Fruit fly (Drosophila melanogaster) whole organism, wandering third instar larva: Measurements from ENCODE around the gene Rbp4.

Experiments used
- Abd-B ChIP-seq: fragments of >200 bp; optimal IDR thresholded peaks from 2 replicates; lab custom pipeline; 2017; ENCODE audit warnings: missing biosample characterization, missing genetic modification characterization
- CG32264 ChIP-seq: fragments of 200-800 bp; sonication (Bioruptor generic); optimal IDR thresholded peaks from 2 replicates; lab custom pipeline; 2016; ENCODE audit warnings: missing biosample characterization, missing genetic modification characterization
- CG9705 ChIP-seq: fragments of 200-800 bp; sonication (Bioruptor generic); optimal IDR thresholded peaks from 2 replicates; lab custom pipeline; 2018; ENCODE audit warnings: missing biosample characterization, mild to moderate bottlenecking, missing genetic modification characterization
- CrebA ChIP-seq: fragments of 200-800 bp; sonication (Bioruptor generic); optimal IDR thresholded peaks from 2 replicates; lab custom pipeline; 2016; ENCODE audit warnings: missing biosample characterization, mild to moderate bottlenecking, missing genetic modification characterization, borderline replicate concordance
- Dfd ChIP-seq: fragments of >200 bp; optimal IDR thresholded peaks from 2 replicates; lab custom pipeline; 2017; ENCODE audit warnings: missing biosample characterization, missing genetic modification characterization
- Dif ChIP-seq: fragments of 200-275, 200-300 bp; sonication (Bioruptor generic); optimal IDR thresholded peaks from 2 replicates; lab custom pipeline; 2018; ENCODE audit warnings: missing biosample characterization, missing genetic modification characterization; ENCODE audit not compliant: partially characterized antibody
- GATAd ChIP-seq: sonication (Bioruptor generic); optimal IDR thresholded peaks from 2 replicates; lab custom pipeline; 2016; ENCODE audit warnings: missing biosample characterization, missing genetic modification characterization
- HLH106 ChIP-seq: fragments of 200-800 bp; optimal IDR thresholded peaks from 3 replicates; lab custom pipeline; 2019; ENCODE audit warnings: missing biosample characterization, mild to moderate bottlenecking, missing genetic modification characterization, moderate library complexity
- Hr83 ChIP-seq: fragments of 200-300 bp; sonication (Bioruptor generic); optimal IDR thresholded peaks from 2 replicates; lab custom pipeline; 2016; ENCODE audit warnings: missing biosample characterization, mild to moderate bottlenecking, missing genetic modification characterization, moderate library complexity; ENCODE audit not compliant: poor library complexity, severe bottlenecking
- Jra ChIP-seq: sonication (Bioruptor generic); optimal IDR thresholded peaks from 2 replicates; lab custom pipeline; 2016; ENCODE audit warnings: missing biosample characterization, missing genetic modification characterization
- Myc ChIP-seq: fragments of >200 bp; optimal IDR thresholded peaks from 2 replicates; lab custom pipeline; 2017
- N ChIP-seq: fragments of >200 bp; optimal IDR thresholded peaks from 2 replicates; lab custom pipeline; 2018; ENCODE audit warnings: missing biosample characterization, missing external identifiers, missing genetic modification characterization
- OdsH ChIP-seq: fragments of 200-800 bp; sonication (Bioruptor generic); optimal IDR thresholded peaks from 2 replicates; lab custom pipeline; 2016; ENCODE audit warnings: missing biosample characterization, mild to moderate bottlenecking, missing genetic modification characterization
- Rel ChIP-seq, 2 experiments: fragments of 200-800 bp; sonication (Bioruptor generic) in 1 of 2; optimal IDR thresholded peaks; 2 replicates in 1 of 2; 3 replicates in 1 of 2; lab custom pipeline; 2016 to 2019; ENCODE audit warnings: mild to moderate bottlenecking in 2 of 2, missing biosample characterization in 2 of 2, missing genetic modification characterization in 2 of 2, moderate library complexity in 1 of 2
- Sp1 ChIP-seq: fragments of 200-800 bp; sonication (Bioruptor generic); optimal IDR thresholded peaks from 3 replicates; lab custom pipeline; 2019; ENCODE audit warnings: missing biosample characterization, mild to moderate bottlenecking, missing genetic modification characterization, moderate library complexity
- Vsx2 ChIP-seq: fragments of 200-300, 225-300 bp; sonication (Bioruptor generic); optimal IDR thresholded peaks from 2 replicates; lab custom pipeline; 2018; ENCODE audit warnings: missing biosample characterization, missing genetic modification characterization; ENCODE audit not compliant: partially characterized antibody
- br ChIP-seq: fragments of 200-800 bp; sonication (Bioruptor generic); optimal IDR thresholded peaks from 2 replicates; lab custom pipeline; 2016; ENCODE audit warnings: missing biosample characterization, missing genetic modification characterization
- brk ChIP-seq: fragments of 200-800 bp; sonication (Bioruptor generic); optimal IDR thresholded peaks from 2 replicates; lab custom pipeline; 2016; ENCODE audit warnings: missing biosample characterization, mild to moderate bottlenecking, missing genetic modification characterization
- dl ChIP-seq, 2 experiments: fragments of 175-275, 200-275 bp in 1 of 2; fragments of 200-275 bp in 1 of 2; sonication (Bioruptor generic); optimal IDR thresholded peaks; lab custom pipeline; 2018; ENCODE audit warnings: mild to moderate bottlenecking in 2 of 2, missing biosample characterization in 2 of 2, missing genetic modification characterization in 2 of 2, moderate library complexity in 2 of 2; ENCODE audit not compliant: partially characterized antibody in 2 of 2, insufficient read depth in 1 of 2
- dmrt93B ChIP-seq: fragments of 200-800 bp; sonication (Bioruptor generic); optimal IDR thresholded peaks from 2 replicates; lab custom pipeline; 2018; ENCODE audit warnings: missing biosample characterization, mild to moderate bottlenecking, missing genetic modification characterization
- dsf ChIP-seq: sonication (Bioruptor generic); optimal IDR thresholded peaks from 2 replicates; lab custom pipeline; 2016; ENCODE audit warnings: missing biosample characterization, missing genetic modification characterization, borderline replicate concordance
- ey ChIP-seq: fragments of 200-800 bp; sonication (Bioruptor generic); optimal IDR thresholded peaks from 2 replicates; lab custom pipeline; 2016; ENCODE audit warnings: missing biosample characterization, missing genetic modification characterization
- foxo ChIP-seq, 2 experiments: fragments of 200-800 bp; sonication (Bioruptor generic); optimal IDR thresholded peaks; 2 replicates in 1 of 2; 3 replicates in 1 of 2; lab custom pipeline; 2016 to 2017; ENCODE audit warnings: missing biosample characterization in 2 of 2, missing genetic modification characterization in 2 of 2
- fru ChIP-seq: fragments of 200-800 bp; sonication (Bioruptor generic); optimal IDR thresholded peaks from 3 replicates; lab custom pipeline; 2016; ENCODE audit warnings: missing biosample characterization, mild to moderate bottlenecking, missing genetic modification characterization
- h ChIP-seq: fragments of 200-800 bp; sonication (Bioruptor generic); optimal IDR thresholded peaks from 3 replicates; lab custom pipeline; 2016; ENCODE audit warnings: missing biosample characterization, mild to moderate bottlenecking, missing genetic modification characterization
- jim ChIP-seq: fragments of 175-275, 200-325 bp; sonication (Bioruptor generic); optimal IDR thresholded peaks from 2 replicates; lab custom pipeline; 2016; ENCODE audit warnings: missing biosample characterization, mild to moderate bottlenecking, missing genetic modification characterization
- lola ChIP-seq: fragments of >200 bp; optimal IDR thresholded peaks from 2 replicates; lab custom pipeline; 2017; ENCODE audit warnings: missing biosample characterization, missing genetic modification characterization
- pan ChIP-seq: fragments of >200 bp; optimal IDR thresholded peaks from 2 replicates; lab custom pipeline; 2017
- psq ChIP-seq: fragments of 200-800 bp; sonication (Bioruptor generic); optimal IDR thresholded peaks from 3 replicates; lab custom pipeline; 2017; ENCODE audit warnings: missing biosample characterization, mild to moderate bottlenecking, missing genetic modification characterization, moderate library complexity
- rgr ChIP-seq: fragments of 200-800 bp; sonication (Bioruptor generic); optimal IDR thresholded peaks from 3 replicates; lab custom pipeline; 2016; ENCODE audit warnings: missing biosample characterization, mild to moderate bottlenecking, missing genetic modification characterization
- sage ChIP-seq: fragments of 200-800 bp; sonication (Bioruptor generic); optimal IDR thresholded peaks from 2 replicates; lab custom pipeline; 2016; ENCODE audit warnings: missing biosample characterization, mild to moderate bottlenecking, missing genetic modification characterization
- sv ChIP-seq: fragments of 200-800 bp; sonication (Bioruptor generic); optimal IDR thresholded peaks from 3 replicates; lab custom pipeline; 2016; ENCODE audit warnings: missing biosample characterization, missing genetic modification characterization
- tai ChIP-seq: sonication (Bioruptor generic); optimal IDR thresholded peaks from 2 replicates; lab custom pipeline; 2016; ENCODE audit warnings: missing biosample characterization, missing genetic modification characterization
- woc ChIP-seq: sonication (Bioruptor generic); optimal IDR thresholded peaks from 2 replicates; lab custom pipeline; 2016; ENCODE audit warnings: missing biosample characterization, mild to moderate bottlenecking, missing genetic modification characterization

Gene Rbp4

DNA sequence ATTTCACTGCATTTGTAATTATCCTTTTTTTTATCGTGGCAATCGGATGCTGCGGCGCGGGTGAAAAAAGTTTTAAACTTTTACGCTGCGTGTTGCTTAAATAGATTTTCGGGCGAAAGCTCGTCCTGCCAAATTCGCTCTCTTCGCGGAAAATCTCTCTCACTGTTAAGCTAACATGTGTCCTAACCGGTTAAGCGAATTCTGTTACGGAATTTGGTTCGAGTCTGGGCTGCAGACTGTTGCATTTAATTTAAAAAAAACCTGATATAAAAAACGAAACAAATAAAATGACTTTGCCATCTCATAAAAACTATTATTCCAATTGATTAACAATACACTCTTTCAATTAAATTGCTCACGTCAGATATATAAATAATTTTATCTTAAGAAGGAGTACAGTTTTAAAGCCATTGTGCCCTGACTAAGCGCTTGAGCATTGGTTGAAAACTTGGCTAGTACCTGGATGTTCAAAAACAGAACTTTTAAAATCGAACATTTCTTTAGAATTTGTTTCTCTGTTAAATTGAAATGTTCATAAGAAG is 18.4 kb upstream of the Rbp4 start, which contains the start of gene Task6:
TSS of gene Task6 (minus strand) at position 51 of the 542 bp plus-strand sequence.
- no peak for TF ChIP-seq h (GFP tag; lab: Kevin White, UChicago)
- no peak for TF ChIP-seq dsf (GFP tag; lab: Kevin White, UChicago)
- TF ChIP-seq sv (GFP tag; lab: Kevin White, UChicago) = no peak
- peak; percentile 73 for TF ChIP-seq Myc (lab: Kevin White, UChicago)
- TF ChIP-seq psq (GFP tag; lab: Kevin White, UChicago) = no peak

DNA sequence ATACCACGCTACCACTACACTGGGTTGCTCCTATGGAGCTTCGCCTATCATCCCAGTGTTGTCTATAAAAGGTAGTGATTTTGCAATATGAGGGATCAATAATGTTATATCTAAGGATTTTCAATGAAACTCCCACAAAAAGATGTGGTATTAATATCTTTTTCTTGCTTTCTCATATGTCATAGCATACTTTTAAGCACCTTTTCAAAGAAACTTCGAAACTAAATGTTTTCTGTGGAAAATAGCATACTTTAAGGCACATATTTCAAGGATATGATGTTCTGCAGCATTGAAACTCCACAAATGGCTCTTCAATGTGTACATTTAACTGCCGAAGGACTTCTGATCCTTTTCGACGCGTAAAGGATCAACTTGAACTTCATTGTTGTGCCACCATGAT is 16.7 kb upstream of the Rbp4 start:
- no peak for TF ChIP-seq CG32264 (GFP tag; lab: Kevin White, UChicago)

DNA sequence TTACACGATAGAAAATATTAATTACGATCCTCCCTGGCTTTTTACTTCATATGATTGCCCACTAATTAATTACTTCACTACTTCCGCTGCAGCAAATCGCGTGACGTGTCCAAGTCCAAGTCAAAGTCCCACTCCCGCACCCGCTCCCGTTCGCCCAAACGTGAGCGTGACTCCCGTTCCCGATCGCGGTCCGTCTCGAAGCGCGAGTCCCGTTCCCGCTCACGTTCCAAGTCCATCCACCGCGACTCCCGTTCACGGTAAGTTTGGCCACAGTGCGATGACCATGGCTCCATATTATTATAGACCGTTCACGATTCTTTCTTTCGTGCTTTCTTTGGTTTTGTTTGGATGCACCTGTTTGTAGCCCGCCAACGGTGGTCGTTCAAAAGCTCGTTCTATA is 9.8 kb upstream of the Rbp4 start:
- TF ChIP-seq GATAd (GFP tag; lab: Kevin White, UChicago) = no peak
- TF ChIP-seq brk (GFP tag; lab: Kevin White, UChicago) = no peak
- TF ChIP-seq foxo (GFP tag; optimal IDR thresholded peaks at IDR 0.05; lab: Kevin White, UChicago) = no peak
- TF ChIP-seq fru = no peak
- no peak for TF ChIP-seq Rel (GFP tag; optimal IDR thresholded peaks at IDR 0.05; lab: Kevin White, UChicago)
- no peak for TF ChIP-seq Rel (tag; optimal IDR thresholded peaks at IDR 0.05; lab: Kevin White, UChicago)
- TF ChIP-seq ey (GFP tag; lab: Kevin White, UChicago) = no peak
- TF ChIP-seq N (GFP tag; lab: Kevin White, UChicago) = no peak
- TF ChIP-seq h (GFP tag; lab: Kevin White, UChicago) = no peak
- TF ChIP-seq CG32264 (GFP tag; lab: Kevin White, UChicago) = no peak
- no peak for TF ChIP-seq jim (GFP tag; lab: Kevin White, UChicago)
- no peak for TF ChIP-seq sage (GFP tag; lab: Kevin White, UChicago)
- TF ChIP-seq CrebA (GFP tag; lab: Kevin White, UChicago) = no peak
- TF ChIP-seq Sp1 (GFP tag; lab: Kevin White, UChicago) = no peak
- TF ChIP-seq Abd-B (GFP tag; lab: Kevin White, UChicago) = no peak
- TF ChIP-seq Hr83 (GFP tag; lab: Kevin White, UChicago) = no peak
- no peak for TF ChIP-seq Dif (GFP tag; lab: Kevin White, UChicago)
- TF ChIP-seq pan (lab: Kevin White, UChicago) = no peak
- no peak for TF ChIP-seq lola (GFP tag; lab: Kevin White, UChicago)

DNA sequence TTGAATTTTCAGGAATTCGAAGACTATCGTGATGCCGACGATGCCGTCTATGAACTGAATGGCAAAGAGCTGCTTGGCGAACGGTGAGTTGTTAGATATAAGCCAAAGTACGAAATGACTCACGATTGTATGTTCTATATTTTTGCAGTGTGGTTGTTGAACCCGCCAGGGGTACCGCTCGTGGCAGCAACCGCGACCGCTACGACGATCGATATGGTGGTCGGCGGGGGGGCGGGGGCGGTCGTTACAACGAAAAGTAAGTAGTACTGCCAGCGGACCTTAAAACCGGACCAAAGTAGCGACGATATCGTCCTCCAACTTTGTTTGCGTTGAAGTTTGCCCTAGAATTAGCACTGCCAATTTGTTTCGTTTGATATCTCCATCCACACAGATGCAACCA is 6.0 kb upstream of the Rbp4 start:
- TF ChIP-seq GATAd (GFP tag; lab: Kevin White, UChicago) (no peak), Jra (GFP tag; lab: Kevin White, UChicago) (no peak), CG9705 (no peak), sv (GFP tag; lab: Kevin White, UChicago) (no peak)

DNA sequence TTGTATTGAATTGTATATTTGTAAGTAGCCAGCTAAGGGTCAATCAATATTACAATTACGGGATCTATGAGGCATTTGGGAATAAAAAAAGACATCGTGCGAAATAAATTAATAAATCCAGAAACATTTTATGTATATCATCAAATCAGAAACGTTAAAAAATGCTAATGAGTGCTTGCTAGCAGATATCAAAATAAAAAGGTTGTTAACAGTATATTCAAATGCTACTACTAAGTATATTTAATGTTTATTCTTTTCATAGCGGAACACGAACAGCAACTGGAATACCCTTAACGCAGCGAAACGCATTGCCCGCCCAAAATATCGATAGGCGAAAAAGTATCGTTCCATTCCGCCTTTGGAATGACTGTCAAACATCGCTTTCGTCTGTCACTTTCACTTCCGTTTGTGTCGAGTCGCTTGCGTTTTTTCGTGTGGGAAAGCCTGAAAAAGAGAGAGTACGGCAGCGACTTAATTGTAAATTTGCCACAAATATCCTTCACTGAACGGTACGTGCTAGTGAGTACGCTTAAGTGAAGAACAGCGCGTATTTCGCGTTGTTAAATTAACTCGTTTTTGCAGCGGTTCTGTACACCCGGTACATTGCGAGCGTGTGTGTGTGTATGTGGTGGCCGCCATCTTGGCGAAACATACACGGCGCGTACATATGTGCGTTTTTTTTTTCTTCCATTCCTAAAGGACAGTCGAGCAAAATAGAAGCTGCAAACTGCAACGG is 4.9 kb upstream of the Rbp4 start, which contains the start of gene B52:
TSS of gene B52 (plus strand) at position 388 of the 736 bp plus-strand sequence.
- TF ChIP-seq CG32264 (GFP tag; lab: Kevin White, UChicago) (peak; percentile 54), CG9705 (peak; percentile 56), sv (GFP tag; lab: Kevin White, UChicago) (peak; percentile 40), Sp1 (GFP tag; lab: Kevin White, UChicago) (peak; percentile 83), dsf (GFP tag; lab: Kevin White, UChicago) (no peak), h (GFP tag; lab: Kevin White, UChicago) (peak; percentile 69), GATAd (GFP tag; lab: Kevin White, UChicago) (no peak), Dif (GFP tag; lab: Kevin White, UChicago) (peak; percentile 47), OdsH (peak; percentile 59), rgr (GFP tag; lab: Kevin White, UChicago) (peak; percentile 79), Rel (GFP tag; optimal IDR thresholded peaks at IDR 0.05; lab: Kevin White, UChicago) (no peak), Rel (tag; optimal IDR thresholded peaks at IDR 0.05; lab: Kevin White, UChicago) (peak; percentile 35), dl (GFP tag; optimal IDR thresholded peaks at IDR 0.05; lab: Kevin White, UChicago; ENCODE audit: insufficient read depth in 1 of 2, partially characterized antibody in 2 of 2) (no peak), N (GFP tag; lab: Kevin White, UChicago) (peak; percentile 25), lola (GFP tag; lab: Kevin White, UChicago) (no peak), HLH106 (tag; lab: Kevin White, UChicago) (peak; percentile 30), woc (GFP tag; lab: Kevin White, UChicago) (peak; percentile 4), brk (GFP tag; lab: Kevin White, UChicago) (no peak), jim (GFP tag; lab: Kevin White, UChicago) (no peak), foxo (GFP tag; optimal IDR thresholded peaks at IDR 0.05; lab: Kevin White, UChicago) (peak in 1 of 2 experiments; percentile 35), Abd-B (GFP tag; lab: Kevin White, UChicago) (no peak), Dfd (GFP tag; lab: Kevin White, UChicago) (no peak), br (GFP tag; lab: Kevin White, UChicago) (peak; percentile 75), tai (GFP tag; lab: Kevin White, UChicago) (peak; percentile 49), Hr83 (GFP tag; lab: Kevin White, UChicago) (peak; percentile 75), ey (GFP tag; lab: Kevin White, UChicago) (peak; percentile 48), pan (lab: Kevin White, UChicago) (no peak), dmrt93B (GFP tag; lab: Kevin White, UChicago) (peak; percentile 53), Vsx2 (GFP tag; lab: Kevin White, UChicago) (peak; percentile 5), Myc (lab: Kevin White, UChicago) (peak; percentile 30), psq (GFP tag; lab: Kevin White, UChicago) (peak; percentile 30), Jra (GFP tag; lab: Kevin White, UChicago) (no peak), sage (GFP tag; lab: Kevin White, UChicago) (no peak)
